Worm (Caenorhabditis elegans): ENCODE data around the gene T22B3.3.

DNA sequence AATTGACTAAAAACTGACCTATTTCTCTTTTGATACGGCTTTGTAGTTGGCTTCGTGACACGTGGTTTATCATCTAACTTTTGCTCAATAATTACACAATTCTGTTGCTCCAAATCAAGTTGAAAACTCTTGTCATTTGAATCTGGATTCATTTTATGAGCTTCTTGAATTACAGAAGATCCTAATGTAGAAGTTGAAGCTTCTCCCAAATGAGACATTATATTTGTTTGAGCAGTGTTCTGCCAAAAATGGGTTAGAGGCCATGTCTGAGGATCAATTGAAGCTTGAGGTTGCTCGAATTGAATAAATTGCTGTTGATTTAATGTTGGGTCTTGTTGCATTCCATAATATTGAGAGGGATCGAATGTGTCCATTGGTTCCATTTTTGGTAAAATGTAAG is 6.1 kb downstream of the T22B3.3 start:
- TF ChIP-seq him-1 (tag; optimal IDR thresholded peaks at IDR 0.05) (no peak), dao-5 (tag; optimal IDR thresholded peaks at IDR 0.05) (no peak)

Data from whole organism, L4/young adult.